Fruit fly (Drosophila melanogaster) S2 (cell line): Measurements from ENCODE around the gene CG15356.

Source experiments
- CG8478 ChIP-seq: fragments of >200 bp; optimal IDR thresholded peaks from 2 replicates; lab custom pipeline; 2018
- CTCF ChIP-seq, 2 experiments: fragments of >200 bp; optimal IDR thresholded peaks; 2 replicates each; lab custom pipeline; 2018

DNA sequence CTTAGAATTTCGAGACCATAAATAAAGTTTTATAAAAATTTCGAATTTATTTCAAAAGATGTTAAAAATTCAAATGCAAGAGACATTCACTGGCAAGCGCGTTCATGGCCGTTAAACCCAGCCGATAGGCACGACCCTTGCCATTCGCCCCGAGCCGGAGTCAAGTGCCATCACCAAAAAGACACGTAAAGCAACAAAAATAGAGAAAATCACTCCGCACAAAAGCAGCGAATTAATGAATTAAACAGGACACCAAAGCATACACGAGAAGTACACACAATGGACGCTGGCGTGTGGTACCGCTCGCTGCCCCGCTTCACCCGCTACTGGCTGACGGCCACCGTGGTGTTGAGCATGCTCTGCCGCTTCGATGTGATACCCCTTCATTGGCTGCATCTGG is 6.6 kb downstream of the CG15356 start, which contains the start of gene Der-1:
- peak; percentile 20 to 25 for TF ChIP-seq CTCF (optimal IDR thresholded peaks at IDR 0.05; lab: Kevin White, UChicago)
- no peak for TF ChIP-seq CG8478
